Worm (Caenorhabditis elegans) whole organism, L4 larva: Measurements from ENCODE around the gene C06E4.2.

ENCODE experiments used
- F10B5.3 ChIP-seq: sonication (generic microtip); optimal IDR thresholded peaks from 2 replicates; lab custom pipeline; 2016; ENCODE audit warnings: mild to moderate bottlenecking, missing genetic modification characterization, missing compliant biosample characterization
- F26F4.8 ChIP-seq: fragments of 200-800 bp; sonication (Bioruptor generic); conservative IDR thresholded peaks from 2 replicates; pipeline ENCODE4 v1.3.6; 2022; ENCODE audit warnings: missing genetic modification characterization, missing compliant biosample characterization
- T26A8.4 ChIP-seq: fragments of 200-800 bp; sonication (Bioruptor generic); IDR thresholded peaks from 2 replicates; pipeline ENCODE4 v1.3.6; 2022; ENCODE audit warnings: missing genetic modification characterization, missing compliant biosample characterization
- Y48G9A.11 ChIP-seq: fragments of 200-800 bp; sonication (Bioruptor generic); IDR thresholded peaks from 2 replicates; pipeline ENCODE4 v1.3.6; 2022; ENCODE audit warnings: missing genetic modification reagents, missing genetic modification characterization, missing compliant biosample characterization
- Y75B8A.6 ChIP-seq: fragments of 200-800 bp; sonication (Bioruptor generic); IDR thresholded peaks from 2 replicates; pipeline ENCODE4 v1.3.6; 2022; ENCODE audit warnings: missing genetic modification reagents, missing genetic modification characterization, missing compliant biosample characterization
- ZK337.2 ChIP-seq: fragments of 200-800 bp; sonication (Bioruptor generic); IDR thresholded peaks from 2 replicates; pipeline ENCODE4 v1.3.6; 2022; ENCODE audit warnings: missing genetic modification reagents, missing genetic modification characterization, missing compliant biosample characterization
- aha-1 ChIP-seq: fragments of 150-350 bp; peaks from one replicate; lab custom pipeline; 2014; ENCODE audit warnings: missing biosample characterization, missing genetic modification characterization
- ama-1 ChIP-seq: fragments of 150-350 bp; optimal IDR thresholded peaks from 2 replicates; lab custom pipeline; 2014; ENCODE audit warnings: inconsistent platforms, mixed read lengths
- ceh-20 ChIP-seq: fragments of 200-800 bp; sonication (Bioruptor generic); IDR thresholded peaks from 2 replicates; pipeline ENCODE4 v1.3.6; 2022; ENCODE audit warnings: missing genetic modification reagents, missing genetic modification characterization, missing compliant biosample characterization
- ceh-28 ChIP-seq: fragments of 150-350 bp; optimal IDR thresholded peaks from 2 replicates; lab custom pipeline; 2014; ENCODE audit warnings: missing biosample characterization, missing genetic modification reagents, missing genetic modification characterization
- ceh-32 ChIP-seq: sonication (generic microtip); optimal IDR thresholded peaks from 2 replicates; lab custom pipeline; 2016; ENCODE audit warnings: mild to moderate bottlenecking, missing genetic modification characterization, missing compliant biosample characterization; ENCODE audit not compliant: poor library complexity
- ces-1 ChIP-seq: fragments of 150-350 bp; sonication (generic microtip); optimal IDR thresholded peaks from 4 replicates; lab custom pipeline; 2014; ENCODE audit warnings: missing biosample characterization, missing genetic modification reagents, missing genetic modification characterization
- cey-2 ChIP-seq: sonication (generic microtip); optimal IDR thresholded peaks from 3 replicates; lab custom pipeline; 2017; ENCODE audit warnings: missing genetic modification characterization, mild to moderate bottlenecking, missing compliant biosample characterization, antibody characterized with exemption, borderline replicate concordance; ENCODE audit not compliant: insufficient read depth
- daf-16 ChIP-seq, 3 experiments: sonication (generic microtip); optimal IDR thresholded peaks; 2 replicates each; lab custom pipeline; 2016 to 2017; ENCODE audit warnings: missing genetic modification characterization in 3 of 3, missing genetic modification reagents in 3 of 3, mild to moderate bottlenecking in 2 of 3, missing compliant biosample characterization in 2 of 3, missing biosample characterization in 1 of 3, moderate library complexity in 1 of 3
- dmd-6 ChIP-seq: fragments of 200-800 bp; sonication (Bioruptor generic); IDR thresholded peaks from 2 replicates; pipeline ENCODE4 v1.3.6; 2022; ENCODE audit warnings: missing genetic modification reagents, missing genetic modification characterization, missing compliant biosample characterization
- dve-1 ChIP-seq: sonication (generic microtip); optimal IDR thresholded peaks from 2 replicates; lab custom pipeline; 2017; ENCODE audit warnings: antibody characterized with exemption, mild to moderate bottlenecking, missing genetic modification characterization, missing compliant biosample characterization; ENCODE audit not compliant: insufficient read depth
- egl-27 ChIP-seq: sonication (generic microtip); optimal IDR thresholded peaks from 3 replicates; lab custom pipeline; 2017; ENCODE audit warnings: missing biosample characterization, missing genetic modification reagents, missing genetic modification characterization
- egl-43 ChIP-seq: fragments of 200-800 bp; sonication (Bioruptor generic); IDR thresholded peaks from 2 replicates; pipeline ENCODE4 v1.3.6; 2022; ENCODE audit warnings: missing genetic modification reagents, missing genetic modification characterization, missing compliant biosample characterization
- fkh-10 ChIP-seq: fragments of 150-350 bp; optimal IDR thresholded peaks from 2 replicates; lab custom pipeline; 2014; ENCODE audit warnings: missing biosample characterization, missing genetic modification reagents, missing genetic modification characterization
- fos-1 ChIP-seq: fragments of 150-350 bp; optimal IDR thresholded peaks from 2 replicates; lab custom pipeline; 2014; ENCODE audit warnings: missing biosample characterization, missing genetic modification characterization
- gei-8 ChIP-seq: fragments of 200-800 bp; sonication (Bioruptor generic); optimal IDR thresholded peaks from 2 replicates; lab custom pipeline; 2018; ENCODE audit warnings: mild to moderate bottlenecking, missing genetic modification characterization, missing compliant biosample characterization
- hlh-11 ChIP-seq: fragments of 200-800 bp; sonication (Bioruptor generic); optimal IDR thresholded peaks from 2 replicates; lab custom pipeline; 2018; ENCODE audit warnings: mild to moderate bottlenecking, missing genetic modification characterization, missing compliant biosample characterization
- hlh-30 ChIP-seq: sonication (generic microtip); optimal IDR thresholded peaks from 2 replicates; lab custom pipeline; 2017; ENCODE audit warnings: antibody characterized with exemption, mild to moderate bottlenecking, missing genetic modification characterization, missing compliant biosample characterization; ENCODE audit not compliant: insufficient read depth
- lin-1 ChIP-seq: fragments of 200-800 bp; sonication (Bioruptor generic); IDR thresholded peaks from 2 replicates; pipeline ENCODE4 v1.3.6; 2022; ENCODE audit warnings: missing genetic modification reagents, missing genetic modification characterization, missing compliant biosample characterization
- lin-13 ChIP-seq: fragments of 150-350 bp; optimal IDR thresholded peaks from 2 replicates; lab custom pipeline; 2014; ENCODE audit warnings: missing biosample characterization, missing genetic modification reagents, missing genetic modification characterization
- lin-15B ChIP-seq: fragments of 150-350 bp; sonication (generic microtip); optimal IDR thresholded peaks from 3 replicates; lab custom pipeline; 2014; ENCODE audit warnings: missing biosample characterization, missing genetic modification characterization
- lin-29 ChIP-seq: fragments of 200-800 bp; sonication (Bioruptor generic); IDR thresholded peaks from 2 replicates; pipeline ENCODE4 v1.3.6; 2022; ENCODE audit warnings: missing genetic modification reagents, missing genetic modification characterization, missing compliant biosample characterization
- lin-38 ChIP-seq: fragments of 200-800 bp; sonication (Bioruptor generic); IDR thresholded peaks from 2 replicates; pipeline ENCODE4 v1.3.6; 2022; ENCODE audit warnings: missing genetic modification reagents, missing genetic modification characterization, missing compliant biosample characterization
- mdt-29 ChIP-seq: fragments of 200-800 bp; sonication (Bioruptor generic); IDR thresholded peaks from 2 replicates; pipeline ENCODE4 v1.3.6; 2022; ENCODE audit warnings: missing genetic modification reagents, missing genetic modification characterization, missing compliant biosample characterization
- mxl-3 ChIP-seq: fragments of 200-800 bp; sonication (Bioruptor generic); optimal IDR thresholded peaks from 2 replicates; lab custom pipeline; 2018; ENCODE audit warnings: mild to moderate bottlenecking, missing genetic modification characterization, missing compliant biosample characterization
- nhr-28 ChIP-seq: fragments of 150-350 bp; optimal IDR thresholded peaks from 2 replicates; lab custom pipeline; 2014; ENCODE audit warnings: missing biosample characterization, missing genetic modification characterization
- nhr-41 ChIP-seq: fragments of 200-800 bp; sonication (Bioruptor generic); IDR thresholded peaks from 2 replicates; pipeline ENCODE4 v1.3.6; 2022; ENCODE audit warnings: missing genetic modification reagents, missing genetic modification characterization, missing compliant biosample characterization
- nhr-42 ChIP-seq: fragments of 200-800 bp; sonication (Bioruptor generic); IDR thresholded peaks from 2 replicates; pipeline ENCODE4 v1.3.6; 2022; ENCODE audit warnings: missing genetic modification characterization, missing compliant biosample characterization
- nhr-6 ChIP-seq: fragments of 150-350 bp; optimal IDR thresholded peaks from 2 replicates; lab custom pipeline; 2014; ENCODE audit warnings: missing biosample characterization, missing genetic modification characterization
- nhr-77 ChIP-seq: fragments of 150-350 bp; optimal IDR thresholded peaks from 2 replicates; lab custom pipeline; 2014; ENCODE audit warnings: missing biosample characterization, missing genetic modification characterization
- php-3 ChIP-seq: fragments of 200-800 bp; sonication (Bioruptor generic); IDR thresholded peaks from 2 replicates; pipeline ENCODE4 v1.3.6; 2022; ENCODE audit warnings: missing genetic modification reagents, missing genetic modification characterization, missing compliant biosample characterization
- pqm-1 ChIP-seq: sonication (generic microtip); optimal IDR thresholded peaks from 2 replicates; lab custom pipeline; 2017; ENCODE audit warnings: missing biosample characterization, missing genetic modification characterization
- tag-97 ChIP-seq: fragments of 200-800 bp; sonication (Bioruptor generic); IDR thresholded peaks from 2 replicates; pipeline ENCODE4 v1.3.6; 2022; ENCODE audit warnings: missing genetic modification characterization, missing compliant biosample characterization
- tra-1 ChIP-seq: fragments of 200-800 bp; sonication (Bioruptor generic); IDR thresholded peaks from 2 replicates; pipeline ENCODE4 v1.3.6; 2022; ENCODE audit warnings: missing genetic modification reagents, missing genetic modification characterization, missing compliant biosample characterization
- unc-62 ChIP-seq, 3 experiments: fragments of 150-350 bp in 1 of 3; sonication (generic microtip); optimal IDR thresholded peaks in 2 of 3; peaks in 1 of 3; 1 replicate in 1 of 3; 2 replicates in 2 of 3; lab custom pipeline; 2014 to 2017; ENCODE audit warnings: missing biosample characterization in 3 of 3, missing genetic modification characterization in 3 of 3, missing genetic modification reagents in 3 of 3, missing genotype in 1 of 3
- vab-7 ChIP-seq: fragments of 200-800 bp; sonication (Bioruptor generic); IDR thresholded peaks from 2 replicates; pipeline ENCODE4 v1.3.6; 2022; ENCODE audit warnings: missing genetic modification reagents, missing genetic modification characterization, missing compliant biosample characterization
- zfp-3 ChIP-seq: fragments of 200-800 bp; sonication (Bioruptor generic); conservative IDR thresholded peaks from 2 replicates; pipeline ENCODE4 v1.3.6; 2022; ENCODE audit warnings: missing genetic modification reagents, missing genetic modification characterization, missing compliant biosample characterization
- zip-11 ChIP-seq: fragments of 200-800 bp; sonication (Bioruptor generic); IDR thresholded peaks from 2 replicates; pipeline ENCODE4 v1.3.6; 2022; ENCODE audit warnings: missing genetic modification characterization, missing compliant biosample characterization
- ztf-7 ChIP-seq: fragments of 150-350 bp; optimal IDR thresholded peaks from 2 replicates; lab custom pipeline; 2014; ENCODE audit warnings: missing biosample characterization, missing genetic modification characterization

The C06E4.2 gene

DNA sequence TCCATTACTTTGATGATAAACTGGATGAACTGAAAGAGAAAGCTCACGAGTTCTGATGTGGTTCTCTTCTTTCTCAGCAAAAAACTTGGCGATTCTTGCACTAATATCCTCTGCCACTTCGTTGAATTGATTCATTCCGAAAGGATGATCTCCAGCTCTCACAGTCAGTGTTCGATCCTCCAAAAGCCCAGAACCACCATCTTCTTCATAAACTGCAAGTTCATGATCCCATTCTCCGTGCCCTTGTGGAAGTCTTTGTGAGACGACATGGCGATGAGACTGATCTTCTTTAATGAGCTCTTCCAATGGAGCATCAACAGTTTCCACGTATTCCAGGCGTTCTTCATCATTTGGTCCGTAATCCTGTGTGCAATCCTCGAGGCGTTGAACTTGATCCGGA lies 48.2 kb downstream of the C06E4.2 start:
- TF ChIP-seq lin-1 (GFP tag; lab: Robert Waterston, UW) (no peak), nhr-6 (tag; lab: Kevin White, UChicago) (no peak), ces-1 (GFP tag; lab: Kevin White, UChicago) (no peak), Y75B8A.6 (GFP tag; lab: Robert Waterston, UW) (no peak), lin-29 (GFP tag; lab: Robert Waterston, UW) (no peak), nhr-42 (GFP tag; lab: Robert Waterston, UW) (no peak), egl-43 (GFP tag; lab: Robert Waterston, UW) (no peak), unc-62 (GFP tag; optimal IDR thresholded peaks at IDR 0.05 in 1 of 2; lab: Kevin White, UChicago) (peak in 1 of 2 experiments; percentile 98), unc-62 (tag; optimal IDR thresholded peaks at IDR 0.05; lab: Kevin White, UChicago) (no peak), Y48G9A.11 (no peak)

DNA sequence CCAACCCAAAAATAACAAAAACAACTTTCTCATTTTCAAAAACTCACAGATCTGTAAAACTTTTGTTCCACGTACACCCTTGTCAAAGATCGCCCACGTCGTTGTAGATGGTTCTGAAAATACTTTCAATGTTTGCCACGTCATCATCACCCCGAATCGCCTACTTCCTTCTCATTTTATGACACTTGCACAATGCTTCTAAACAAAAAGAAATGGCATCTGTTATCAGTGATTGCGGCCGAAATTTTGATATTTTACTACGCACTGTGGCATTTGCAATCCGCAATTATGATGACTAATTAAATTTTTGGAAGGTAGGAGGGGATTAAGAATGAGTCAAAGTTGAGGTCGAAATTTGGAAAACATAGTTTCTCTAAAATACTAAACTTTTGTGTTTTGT lies 48.9 kb downstream of the C06E4.2 start:
- TF ChIP-seq tag-97 (no peak), php-3 (no peak), aha-1 (tag; lab: Kevin White, UChicago) (peak; percentile 62), mdt-29 (GFP tag; lab: Robert Waterston, UW) (no peak), nhr-77 (tag; lab: Kevin White, UChicago) (no peak), dve-1 (tag; lab: Kevin White, UChicago) (peak; percentile 37), ceh-20 (GFP tag; lab: Robert Waterston, UW) (no peak), zfp-3 (GFP tag; lab: Robert Waterston, UW) (no peak), nhr-42 (GFP tag; lab: Robert Waterston, UW) (no peak), lin-13 (GFP tag; lab: Kevin White, UChicago) (no peak), ZK337.2 (GFP tag; lab: Robert Waterston, UW) (no peak), zip-11 (GFP tag; lab: Robert Waterston, UW) (no peak), nhr-28 (peak; percentile 36), F26F4.8 (no peak), daf-16 (GFP tag; optimal IDR thresholded peaks at IDR 0.05; lab: Kevin White, UChicago) (no peak), daf-16 (tag; optimal IDR thresholded peaks at IDR 0.05; lab: Kevin White, UChicago) (peak; percentile 50), lin-1 (GFP tag; lab: Robert Waterston, UW) (no peak), mxl-3 (GFP tag; lab: Kevin White, UChicago) (no peak), F10B5.3 (tag; lab: Kevin White, UChicago) (no peak), T26A8.4 (no peak), nhr-41 (GFP tag; lab: Robert Waterston, UW) (no peak), pqm-1 (tag; lab: Kevin White, UChicago) (peak; percentile 77), fos-1 (no peak), fkh-10 (GFP tag; lab: Kevin White, UChicago) (no peak), hlh-11 (tag; lab: Kevin White, UChicago) (peak; percentile 31), ztf-7 (no peak), ama-1 (lab: Kevin White, UChicago) (no peak), hlh-30 (tag; lab: Kevin White, UChicago) (no peak), ceh-28 (tag; lab: Kevin White, UChicago) (no peak), lin-15B (tag; lab: Kevin White, UChicago) (no peak), vab-7 (GFP tag; lab: Robert Waterston, UW) (no peak), egl-27 (tag; lab: Kevin White, UChicago) (no peak), ceh-32 (tag; lab: Kevin White, UChicago) (no peak), unc-62 (GFP tag; optimal IDR thresholded peaks at IDR 0.05 in 1 of 2; lab: Kevin White, UChicago) (peak in 1 of 2 experiments; percentile 74), unc-62 (tag; optimal IDR thresholded peaks at IDR 0.05; lab: Kevin White, UChicago) (no peak), lin-38 (GFP tag; lab: Robert Waterston, UW) (no peak), nhr-6 (tag; lab: Kevin White, UChicago) (no peak), ces-1 (GFP tag; lab: Kevin White, UChicago) (no peak), tra-1 (GFP tag; lab: Robert Waterston, UW) (no peak), gei-8 (GFP tag; lab: Kevin White, UChicago) (no peak), dmd-6 (GFP tag; lab: Robert Waterston, UW) (peak; percentile 56), cey-2 (tag; lab: Kevin White, UChicago) (no peak)
